Worm (Caenorhabditis elegans) whole organism, early embryonic: ENCODE results near the gene acdh-10.

Source experiments
- ama-1 ChIP-seq: fragments of 150-350 bp; optimal IDR thresholded peaks from 2 replicates; lab custom pipeline; 2014
- ceh-13 ChIP-seq: fragments of 200-800 bp; sonication (Bioruptor generic); optimal IDR thresholded peaks from 2 replicates; lab custom pipeline; 2018; ENCODE audit warnings: mild to moderate bottlenecking, missing genetic modification characterization, missing compliant biosample characterization
- hnd-1 ChIP-seq: sonication (generic microtip); optimal IDR thresholded peaks from 2 replicates; lab custom pipeline; 2016; ENCODE audit warnings: missing genetic modification characterization, missing compliant biosample characterization
- tbx-11 ChIP-seq: fragments of 200-800 bp; sonication (Bioruptor generic); IDR thresholded peaks from 2 replicates; pipeline ENCODE4 v1.3.6; 2022; ENCODE audit warnings: missing genetic modification characterization, missing compliant biosample characterization
- tbx-37 ChIP-seq: fragments of 200-800 bp; sonication (Bioruptor generic); conservative IDR thresholded peaks from 2 replicates; pipeline ENCODE4 v1.3.6; 2022; ENCODE audit warnings: missing genetic modification reagents, missing genetic modification characterization, missing compliant biosample characterization
- tra-4 ChIP-seq: sonication (generic microtip); optimal IDR thresholded peaks from 2 replicates; lab custom pipeline; 2017; ENCODE audit warnings: missing genetic modification characterization, missing compliant biosample characterization

ce11 chrX:17247260-17247659, 32.6 kb upstream of the acdh-10 start:
- TF ChIP-seq ama-1: no peak
- TF ChIP-seq tbx-11: no peak
- no peak for TF ChIP-seq ceh-13
- no peak for TF ChIP-seq tra-4 (tag; lab: Kevin White, UChicago)
- TF ChIP-seq tbx-37 (GFP tag; lab: Robert Waterston, UW): no peak
- TF ChIP-seq hnd-1 (tag; lab: Kevin White, UChicago): no peak
